Worm (Caenorhabditis elegans): ENCODE measurements around the gene nhr-211.

- no peak for TF ChIP-seq ztf-23 (GFP tag; IDR thresholded peaks at IDR 0.05)
- no peak for TF ChIP-seq tab-1 (GFP tag; IDR thresholded peaks at IDR 0.05)
- no peak for TF ChIP-seq med-1 (GFP tag; optimal IDR thresholded peaks at IDR 0.05; ENCODE audit: insufficient read depth)
Observed at ce11 chrV:532046-532445, 45.3 kb downstream of the nhr-211 start, which contains the start of gene nhr-58.

Measured in whole organism, midembryonic.